Worm (Caenorhabditis elegans) whole organism, L3 larva: ENCODE data around the gene lmd-5.

ENCODE experiments used
- R02D3.7 ChIP-seq: fragments of 150-350 bp; optimal IDR thresholded peaks from 2 replicates; lab custom pipeline; 2014; ENCODE audit warnings: missing biosample characterization, missing genetic modification characterization
- aly-2 ChIP-seq: fragments of 150-350 bp; optimal IDR thresholded peaks from 2 replicates; lab custom pipeline; 2014; ENCODE audit warnings: missing biosample characterization, missing genetic modification characterization
- ama-1 ChIP-seq: fragments of 150-350 bp; optimal IDR thresholded peaks from 2 replicates; lab custom pipeline; 2018
- ceh-16 ChIP-seq: sonication (generic microtip); optimal IDR thresholded peaks from 2 replicates; lab custom pipeline; 2017; ENCODE audit warnings: missing biosample characterization, missing genetic modification characterization
- ceh-28 ChIP-seq: fragments of 150-350 bp; optimal IDR thresholded peaks from 2 replicates; lab custom pipeline; 2014; ENCODE audit warnings: missing biosample characterization, missing genetic modification reagents, missing genetic modification characterization
- ceh-82 ChIP-seq: fragments of 150-350 bp; optimal IDR thresholded peaks from 2 replicates; lab custom pipeline; 2014; ENCODE audit warnings: missing biosample characterization, missing genetic modification characterization
- ceh-9 ChIP-seq: sonication (generic microtip); optimal IDR thresholded peaks from 2 replicates; lab custom pipeline; 2018; ENCODE audit warnings: missing biosample characterization, missing genetic modification characterization
- daf-12 ChIP-seq: fragments of 150-350 bp; optimal IDR thresholded peaks from 2 replicates; lab custom pipeline; 2014; ENCODE audit warnings: missing biosample characterization, missing genetic modification reagents, missing genetic modification characterization
- egl-5 ChIP-seq: fragments of 150-350 bp; optimal IDR thresholded peaks from 2 replicates; lab custom pipeline; 2017; ENCODE audit warnings: missing biosample characterization, missing genetic modification reagents, missing genetic modification characterization, inconsistent platforms
- elt-1 ChIP-seq: fragments of 150-350 bp; optimal IDR thresholded peaks from 2 replicates; lab custom pipeline; 2014; ENCODE audit warnings: missing biosample characterization, missing genetic modification characterization
- elt-2 ChIP-seq: sonication (generic microtip); optimal IDR thresholded peaks from 2 replicates; lab custom pipeline; 2016; ENCODE audit warnings: missing genetic modification reagents, mild to moderate bottlenecking, missing genetic modification characterization, missing compliant biosample characterization
- fkh-2 ChIP-seq: fragments of 150-350 bp; optimal IDR thresholded peaks from 2 replicates; lab custom pipeline; 2014; ENCODE audit warnings: missing biosample characterization, missing genetic modification reagents, missing genetic modification characterization
- hmg-11 ChIP-seq: sonication (generic microtip); optimal IDR thresholded peaks from 2 replicates; lab custom pipeline; 2016; ENCODE audit warnings: missing genetic modification characterization, missing compliant biosample characterization
- jun-1 ChIP-seq: fragments of 150-350 bp; optimal IDR thresholded peaks from 2 replicates; lab custom pipeline; 2014; ENCODE audit warnings: missing biosample characterization, missing genetic modification reagents, missing genetic modification characterization
- lin-15B ChIP-seq: fragments of 150-350 bp; optimal IDR thresholded peaks from 2 replicates; lab custom pipeline; 2014; ENCODE audit warnings: missing biosample characterization, missing genetic modification characterization
- lsy-12 ChIP-seq: sonication (generic microtip); optimal IDR thresholded peaks from 2 replicates; lab custom pipeline; 2016; ENCODE audit warnings: mild to moderate bottlenecking, missing genetic modification characterization, missing compliant biosample characterization
- mdl-1 ChIP-seq: fragments of 150-350 bp; optimal IDR thresholded peaks from 2 replicates; lab custom pipeline; 2014; ENCODE audit warnings: missing biosample characterization, missing genetic modification characterization
- nhr-11 ChIP-seq: fragments of 150-350 bp; optimal IDR thresholded peaks from 2 replicates; lab custom pipeline; 2014; ENCODE audit warnings: missing biosample characterization, missing genetic modification characterization
- nhr-23 ChIP-seq: fragments of 150-350 bp; optimal IDR thresholded peaks from 2 replicates; lab custom pipeline; 2014; ENCODE audit warnings: missing biosample characterization, missing genetic modification reagents, missing genetic modification characterization
- nhr-237 ChIP-seq: fragments of 150-350 bp; optimal IDR thresholded peaks from 2 replicates; lab custom pipeline; 2014; ENCODE audit warnings: missing biosample characterization, missing genetic modification characterization
- nhr-25 ChIP-seq: sonication (generic microtip); optimal IDR thresholded peaks from 2 replicates; lab custom pipeline; 2017; ENCODE audit warnings: missing biosample characterization, missing genetic modification characterization
- nhr-28 ChIP-seq: fragments of 150-350 bp; optimal IDR thresholded peaks from 2 replicates; lab custom pipeline; 2014; ENCODE audit warnings: missing biosample characterization, missing genetic modification characterization
- nhr-43 ChIP-seq: sonication (generic microtip); optimal IDR thresholded peaks from 2 replicates; lab custom pipeline; 2016; ENCODE audit warnings: mild to moderate bottlenecking, missing genetic modification characterization, missing compliant biosample characterization; ENCODE audit not compliant: poor library complexity, severe bottlenecking
- nhr-76 ChIP-seq: fragments of 150-350 bp; sonication (generic microtip); optimal IDR thresholded peaks from 5 replicates; lab custom pipeline; 2014; ENCODE audit warnings: missing biosample characterization, missing genetic modification characterization
- pha-4 ChIP-seq: fragments of 150-350 bp; optimal IDR thresholded peaks from 2 replicates; lab custom pipeline; 2014; ENCODE audit warnings: missing biosample characterization, missing genetic modification reagents, missing genetic modification characterization
- pqm-1 ChIP-seq: fragments of 150-350 bp; optimal IDR thresholded peaks from 2 replicates; lab custom pipeline; 2017; ENCODE audit warnings: missing biosample characterization, missing genetic modification characterization, inconsistent platforms
- sea-2 ChIP-seq: fragments of 150-350 bp; sonication (generic microtip); optimal IDR thresholded peaks from 4 replicates; lab custom pipeline; 2014; ENCODE audit warnings: missing biosample characterization, missing genetic modification reagents, missing genetic modification characterization
- skn-1 ChIP-seq: fragments of 150-350 bp; optimal IDR thresholded peaks from 2 replicates; lab custom pipeline; 2014; ENCODE audit warnings: missing biosample characterization, missing genetic modification characterization
- tbx-2 ChIP-seq: sonication (generic microtip); optimal IDR thresholded peaks from 2 replicates; lab custom pipeline; 2016; ENCODE audit warnings: mild to moderate bottlenecking, missing genetic modification characterization, missing compliant biosample characterization
- zag-1 ChIP-seq: fragments of 150-350 bp; optimal IDR thresholded peaks from 2 replicates; lab custom pipeline; 2014; ENCODE audit warnings: missing biosample characterization, missing genetic modification characterization
- ztf-11 ChIP-seq: fragments of 150-350 bp; optimal IDR thresholded peaks from 2 replicates; lab custom pipeline; 2014; ENCODE audit warnings: missing biosample characterization, missing genetic modification characterization

lmd-5 gene

ce11 chrV:7084612-7085139, 38.8 kb upstream of the lmd-5 start, which contains the start of gene mys-1 (continued):
- TF ChIP-seq nhr-237 (no peak), lin-15B (tag; lab: Kevin White, UChicago) (peak; percentile 65), nhr-43 (tag; lab: Kevin White, UChicago) (peak; percentile 55)

ce11 chrV:7085518-7086104, 37.8 kb upstream of the lmd-5 start, which contains the start of gene VC5.2:
TSS of gene VC5.2 (plus strand) at chrV:7085956.
- TF ChIP-seq ceh-28 (tag; lab: Kevin White, UChicago) (peak; percentile 18), nhr-23 (tag; lab: Kevin White, UChicago) (peak; percentile 59), skn-1 (tag; lab: Kevin White, UChicago) (no peak)
- TF ChIP-seq, all 47 proteins: peak for 2

DNA sequence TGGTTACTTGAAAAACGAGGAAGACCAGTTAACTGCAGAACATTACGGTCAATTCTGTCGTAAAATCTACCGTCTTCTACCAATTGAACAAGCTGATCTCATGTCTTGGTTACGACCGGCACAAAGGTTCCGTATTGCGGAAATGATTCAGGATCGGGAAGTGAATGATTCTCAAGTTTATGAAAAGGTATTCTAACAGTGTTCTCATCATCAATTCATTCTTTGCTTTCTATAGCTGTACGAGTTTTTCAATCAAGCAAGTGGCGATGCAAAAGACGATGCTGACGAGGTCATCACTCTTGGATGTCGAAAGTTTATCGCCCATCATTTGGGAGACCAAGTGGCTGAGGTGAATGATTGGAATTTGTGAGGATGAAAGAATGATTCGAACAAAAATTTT, 36.1 kb upstream of the lmd-5 start:
- TF ChIP-seq nhr-28 (tag; lab: Kevin White, UChicago): no peak
- TF ChIP-seq daf-12 (tag; lab: Kevin White, UChicago): no peak
- TF ChIP-seq ceh-82: no peak
- TF ChIP-seq lsy-12 (tag; lab: Kevin White, UChicago): no peak
- TF ChIP-seq jun-1: no peak
- no peak for TF ChIP-seq tbx-2 (tag; lab: Kevin White, UChicago)
- TF ChIP-seq fkh-2 (tag; lab: Kevin White, UChicago): no peak
- no peak for TF ChIP-seq nhr-25
- no peak for TF ChIP-seq ztf-11 (tag; lab: Kevin White, UChicago)
- TF ChIP-seq aly-2 (tag; lab: Kevin White, UChicago): no peak
- no peak for TF ChIP-seq mdl-1 (tag; lab: Kevin White, UChicago)
- TF ChIP-seq, all 47 proteins: peak for 0

DNA sequence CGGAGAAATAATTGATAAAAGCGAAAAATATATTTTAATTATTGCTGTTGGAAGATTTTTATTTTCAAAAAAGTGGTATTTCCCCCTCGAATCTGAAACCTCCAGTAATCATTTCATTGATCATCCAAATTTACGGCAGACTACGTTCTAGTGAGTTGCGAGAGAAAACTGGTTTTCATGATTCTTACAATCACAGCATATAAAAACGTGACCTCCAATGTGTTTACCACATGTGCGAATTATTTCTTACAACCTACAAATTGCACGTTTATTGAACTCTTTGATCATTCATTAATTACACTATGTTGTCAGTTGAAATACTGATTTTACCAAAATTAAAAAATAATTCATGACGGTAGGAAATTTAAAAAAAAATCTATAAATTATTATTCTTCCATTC, 34.2 kb upstream of the lmd-5 start:
- TF ChIP-seq nhr-237: no peak
- TF ChIP-seq ceh-16 (tag; lab: Kevin White, UChicago): no peak
- no peak for TF ChIP-seq sea-2 (GFP tag; lab: Kevin White, UChicago)
- peak; percentile 33 for TF ChIP-seq nhr-23 (tag; lab: Kevin White, UChicago)
- no peak for TF ChIP-seq elt-2
- no peak for TF ChIP-seq elt-1 (tag; lab: Kevin White, UChicago)
- no peak for TF ChIP-seq nhr-76 (tag; lab: Kevin White, UChicago)
- no peak for TF ChIP-seq skn-1 (tag; lab: Kevin White, UChicago)
- no peak for TF ChIP-seq nhr-11 (tag; lab: Kevin White, UChicago)
- no peak for TF ChIP-seq egl-5
- no peak for TF ChIP-seq tbx-2 (tag; lab: Kevin White, UChicago)
- peak; percentile 76 for TF ChIP-seq nhr-25
- TF ChIP-seq zag-1 (tag; lab: Kevin White, UChicago): no peak
- TF ChIP-seq pha-4 (tag; lab: Kevin White, UChicago): peak; percentile 12
- no peak for TF ChIP-seq ceh-28 (tag; lab: Kevin White, UChicago)
- TF ChIP-seq R02D3.7 (tag; lab: Kevin White, UChicago): no peak
- no peak for TF ChIP-seq mdl-1 (tag; lab: Kevin White, UChicago)
- TF ChIP-seq nhr-43 (tag; lab: Kevin White, UChicago): peak; percentile 73
- TF ChIP-seq hmg-11: no peak
- no peak for TF ChIP-seq ceh-9 (tag; lab: Kevin White, UChicago)
- no peak for TF ChIP-seq ztf-11 (tag; lab: Kevin White, UChicago)
- TF ChIP-seq pqm-1: peak; percentile 36
- TF ChIP-seq, all 47 proteins: peak for 5

DNA sequence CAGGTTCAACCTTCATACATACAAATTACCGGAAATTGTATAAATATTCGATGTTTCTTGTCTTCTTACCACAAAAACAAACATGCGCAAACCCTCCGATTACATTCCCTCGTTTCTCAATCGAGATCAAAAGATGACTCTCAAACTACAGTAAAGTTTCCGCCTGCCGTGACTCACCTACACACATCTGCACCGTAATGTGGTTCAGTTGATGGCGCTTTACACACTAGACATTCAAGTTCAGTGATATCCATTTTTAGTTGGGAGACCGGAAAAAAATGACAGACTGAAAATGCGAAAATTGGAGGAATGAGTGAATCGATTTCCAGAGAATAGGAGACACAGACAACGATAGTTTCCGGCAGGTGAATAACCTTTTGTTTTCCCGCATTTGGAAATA, 32.2 kb upstream of the lmd-5 start, which contains the start of gene nhr-286:
Gene nhr-286, minus strand, starts transcription at position 324 of the 400 bp plus-strand sequence.
- TF ChIP-seq nhr-11 (tag; lab: Kevin White, UChicago): no peak
- TF ChIP-seq ama-1 (lab: Kevin White, UChicago): peak; percentile 64
